Fruit fly (Drosophila melanogaster) whole organism, wandering third instar larva: ENCODE results near the gene CG6656.

Experiments used
- Hnf4 ChIP-seq: fragments of 200-800 bp; sonication (Bioruptor generic); optimal IDR thresholded peaks from 2 replicates; lab custom pipeline; 2016; ENCODE audit warnings: missing biosample characterization, mild to moderate bottlenecking, missing genetic modification characterization
- sv ChIP-seq: fragments of 200-800 bp; sonication (Bioruptor generic); optimal IDR thresholded peaks from 3 replicates; lab custom pipeline; 2016; ENCODE audit warnings: missing biosample characterization, missing genetic modification characterization
- woc ChIP-seq: sonication (Bioruptor generic); optimal IDR thresholded peaks from 2 replicates; lab custom pipeline; 2016; ENCODE audit warnings: missing biosample characterization, mild to moderate bottlenecking, missing genetic modification characterization

dm6 chr3R:21841474-21842376 is 33.4 kb upstream of the CG6656 start:
- TF ChIP-seq Hnf4 (GFP tag; lab: Kevin White, UChicago) (no peak), woc (GFP tag; lab: Kevin White, UChicago) (no peak), sv (no peak)
